Worm (Caenorhabditis elegans) whole organism, early embryonic: ENCODE results near the gene atln-1.

ENCODE experiments used
- F13C5.2 ChIP-seq: sonication (generic microtip); optimal IDR thresholded peaks from 2 replicates; lab custom pipeline; 2017; ENCODE audit warnings: mild to moderate bottlenecking, missing genetic modification characterization, inconsistent platforms, missing compliant biosample characterization
- ama-1 ChIP-seq: fragments of 150-350 bp; optimal IDR thresholded peaks from 2 replicates; lab custom pipeline; 2014
- ceh-13 ChIP-seq: fragments of 200-800 bp; sonication (Bioruptor generic); optimal IDR thresholded peaks from 2 replicates; lab custom pipeline; 2018; ENCODE audit warnings: mild to moderate bottlenecking, missing genetic modification characterization, missing compliant biosample characterization
- ceh-36 ChIP-seq: sonication (generic microtip); optimal IDR thresholded peaks from 2 replicates; lab custom pipeline; 2016; ENCODE audit warnings: missing genetic modification characterization, inconsistent platforms, missing compliant biosample characterization
- ets-7 ChIP-seq: sonication (generic microtip); optimal IDR thresholded peaks from 2 replicates; lab custom pipeline; 2016; ENCODE audit warnings: missing genotype, missing genetic modification characterization, missing compliant biosample characterization
- flt-1 ChIP-seq: fragments of 200-800 bp; sonication (Bioruptor generic); IDR thresholded peaks from 2 replicates; pipeline ENCODE4 v1.3.6; 2022; ENCODE audit warnings: missing genetic modification characterization, missing compliant biosample characterization
- hmg-4 ChIP-seq: fragments of 200-800 bp; sonication (Bioruptor generic); optimal IDR thresholded peaks from 2 replicates; lab custom pipeline; 2018; ENCODE audit warnings: mild to moderate bottlenecking, missing genetic modification characterization, missing compliant biosample characterization
- hnd-1 ChIP-seq: sonication (generic microtip); optimal IDR thresholded peaks from 2 replicates; lab custom pipeline; 2016; ENCODE audit warnings: missing genetic modification characterization, missing compliant biosample characterization
- pes-1 ChIP-seq: fragments of 200-800 bp; sonication (Bioruptor generic); IDR thresholded peaks from 2 replicates; pipeline ENCODE4 v1.3.6; 2022; ENCODE audit warnings: missing genetic modification reagents, missing genetic modification characterization, missing compliant biosample characterization
- scrt-1 ChIP-seq: fragments of 200-800 bp; sonication (Bioruptor generic); IDR thresholded peaks from 2 replicates; pipeline ENCODE4 v1.3.6; 2022; ENCODE audit warnings: missing genetic modification characterization, missing compliant biosample characterization
- tbx-11 ChIP-seq: fragments of 200-800 bp; sonication (Bioruptor generic); IDR thresholded peaks from 2 replicates; pipeline ENCODE4 v1.3.6; 2022; ENCODE audit warnings: missing genetic modification characterization, missing compliant biosample characterization
- tbx-37 ChIP-seq: fragments of 200-800 bp; sonication (Bioruptor generic); conservative IDR thresholded peaks from 2 replicates; pipeline ENCODE4 v1.3.6; 2022; ENCODE audit warnings: missing genetic modification reagents, missing genetic modification characterization, missing compliant biosample characterization

ce11 chrIV:2771692-2772091, 16.8 kb upstream of the atln-1 start, which contains the start of gene Y54G2A.11:
- TF ChIP-seq ama-1 (lab: Kevin White, UChicago) = no peak
- TF ChIP-seq F13C5.2 (tag; lab: Kevin White, UChicago) = no peak
- no peak for TF ChIP-seq ceh-13 (GFP tag; lab: Kevin White, UChicago)
- no peak for TF ChIP-seq pes-1 (GFP tag; lab: Robert Waterston, UW)
- TF ChIP-seq flt-1 (GFP tag; lab: Robert Waterston, UW) = no peak
- no peak for TF ChIP-seq scrt-1
- TF ChIP-seq ets-7 = no peak
- TF ChIP-seq hnd-1 (tag; lab: Kevin White, UChicago) = no peak
- TF ChIP-seq tbx-11 (GFP tag; lab: Robert Waterston, UW) = no peak
- no peak for TF ChIP-seq tbx-37 (GFP tag; lab: Robert Waterston, UW)
- TF ChIP-seq hmg-4 (GFP tag; lab: Kevin White, UChicago) = no peak
- no peak for TF ChIP-seq ceh-36 (tag; lab: Kevin White, UChicago)
